Fruit fly (Drosophila melanogaster): ENCODE data around the gene CG4822.

DNA sequence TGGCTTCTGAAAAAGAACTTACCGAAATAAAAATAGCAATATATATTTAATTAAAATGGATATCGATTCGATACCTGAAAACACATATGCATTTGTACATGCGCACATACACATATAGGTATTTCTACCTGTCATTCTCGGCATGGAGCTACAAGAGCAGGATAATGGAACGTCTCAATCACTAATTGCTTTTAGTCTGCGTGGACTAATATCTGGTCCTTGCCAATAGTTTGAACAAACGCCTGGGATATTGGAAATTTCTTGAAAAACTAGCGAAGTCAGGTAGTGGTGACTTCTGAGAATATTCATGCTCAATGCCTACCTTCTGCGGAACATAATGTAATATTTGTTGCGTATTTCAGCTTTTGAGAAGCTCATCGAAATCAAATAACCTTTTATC, 32.4 kb downstream of the CG4822 start:
- no peak for TF ChIP-seq insv (optimal IDR thresholded peaks at IDR 0.05)
- no peak for TF ChIP-seq Sin3A (optimal IDR thresholded peaks at IDR 0.05)
